Fruit fly (Drosophila melanogaster): ENCODE measurements around the gene Sf3a2.

dm6 chr3L:12805660-12806289 is 8.0 kb downstream of the Sf3a2 start, which contains the start of gene Sap130:
- TF ChIP-seq toe (GFP tag; optimal IDR thresholded peaks at IDR 0.05), result no peak
- no peak for TF ChIP-seq Clk (GFP tag; optimal IDR thresholded peaks at IDR 0.05)
- no peak for TF ChIP-seq cic (GFP tag; optimal IDR thresholded peaks at IDR 0.05)
- TF ChIP-seq tj (GFP tag; optimal IDR thresholded peaks at IDR 0.05), result no peak
- no peak for TF ChIP-seq bab1 (GFP tag; optimal IDR thresholded peaks at IDR 0.05)
- no peak for TF ChIP-seq CG5204 (GFP tag; optimal IDR thresholded peaks at IDR 0.05)
- TF ChIP-seq CG33017 (tag; optimal IDR thresholded peaks at IDR 0.05), result no peak
- no peak for TF ChIP-seq pad (GFP tag; optimal IDR thresholded peaks at IDR 0.05)
- TF ChIP-seq kay (GFP tag; ENCODE audit: borderline replicate concordance), result no peak
- TF ChIP-seq ovo (GFP tag; optimal IDR thresholded peaks at IDR 0.05), result no peak
- TF ChIP-seq CG1620 (GFP tag; optimal IDR thresholded peaks at IDR 0.05), result no peak
- TF ChIP-seq cnc (optimal IDR thresholded peaks at IDR 0.05), result no peak

Measured in whole organism, adult.